Worm (Caenorhabditis elegans): ENCODE measurements around the gene nlp-79.

DNA sequence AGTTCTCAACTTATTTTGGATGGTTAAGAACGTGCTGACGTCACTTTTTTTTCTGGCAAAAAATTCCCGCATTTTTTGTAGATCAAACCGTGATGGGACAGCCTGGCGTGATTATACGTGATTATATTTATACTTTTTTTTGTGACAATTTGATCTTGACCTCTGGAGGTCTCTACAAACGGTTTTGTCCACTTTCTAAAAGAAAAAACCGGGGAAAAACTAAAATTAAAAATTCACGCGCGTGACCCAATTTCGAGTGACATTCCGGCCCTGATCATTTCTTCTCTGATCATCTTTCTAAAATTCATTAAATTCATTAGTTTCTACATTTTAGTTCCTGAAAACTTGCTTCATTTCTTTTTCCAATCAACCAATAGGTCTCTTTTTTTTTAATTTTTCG, 44.5 kb upstream of the nlp-79 start, which contains the start of gene rde-11:
- no peak for TF ChIP-seq fkh-10 (GFP tag; optimal IDR thresholded peaks at IDR 0.05)
- TF ChIP-seq ref-2 (tag; optimal IDR thresholded peaks at IDR 0.05), result no peak
- TF ChIP-seq ceh-19 (GFP tag; optimal IDR thresholded peaks at IDR 0.05), result no peak
- no peak for TF ChIP-seq nhr-11 (tag; optimal IDR thresholded peaks at IDR 0.05)
- TF ChIP-seq ama-1 (optimal IDR thresholded peaks at IDR 0.05), result no peak
- TF ChIP-seq nfya-1 (tag; optimal IDR thresholded peaks at IDR 0.05), result no peak
- no peak for TF ChIP-seq pha-4 (tag; optimal IDR thresholded peaks at IDR 0.05)
- no peak for TF ChIP-seq pqm-1 (tag; optimal IDR thresholded peaks at IDR 0.05)
- no peak for TF ChIP-seq ceh-2 (tag; optimal IDR thresholded peaks at IDR 0.05)
- TF ChIP-seq ceh-6 (GFP tag; optimal IDR thresholded peaks at IDR 0.05), result no peak
- no peak for TF ChIP-seq tbx-2 (tag; optimal IDR thresholded peaks at IDR 0.05)

Data from whole organism, late embryonic.